Fruit fly (Drosophila melanogaster) Kc167 (cell line): ENCODE measurements around the gene CG9331.

Source experiments
- psq ChIP-seq: fragments of >200 bp; optimal IDR thresholded peaks from 2 replicates; lab custom pipeline; 2017; ENCODE audit warnings: missing external identifiers
- ttk ChIP-seq: sonication (Bioruptor generic); optimal IDR thresholded peaks from 2 replicates; lab custom pipeline; 2017; ENCODE audit warnings: missing external identifiers

dm6 chr2L:20809229-20809628 lies 13.4 kb upstream of the CG9331 start:
- TF ChIP-seq psq, result no peak
- TF ChIP-seq ttk, result no peak
